Worm (Caenorhabditis elegans): ENCODE data around the gene nep-3.

- TF ChIP-seq tbx-2 (tag; optimal IDR thresholded peaks at IDR 0.05) = no peak
- no peak for TF ChIP-seq ama-1 (optimal IDR thresholded peaks at IDR 0.05)
- TF ChIP-seq swsn-7 (tag; optimal IDR thresholded peaks at IDR 0.05) = no peak
- no peak for TF ChIP-seq lin-39 (tag; optimal IDR thresholded peaks at IDR 0.05)
- no peak for TF ChIP-seq fos-1 (tag; optimal IDR thresholded peaks at IDR 0.05)
- TF ChIP-seq ztf-11 (tag; optimal IDR thresholded peaks at IDR 0.05) = no peak
These were observed 53.2 kb downstream of the nep-3 start, which contains the start of gene skr-15 for ce11 chrII:3823855-3824254.
